Worm (Caenorhabditis elegans): Measurements from ENCODE around the gene C29F4.3.
A peak's percentile ranks its signal among the peaks of the same experiment; 100 is the strongest.
"Not testable (repeated sequence)": the region's sequence is repeated elsewhere in the genome, so short reads cannot be mapped to it uniquely, and the experiment has no call there.

Gene C29F4.3

ce11 chrIV:11202389-11202788 is 21.4 kb downstream of the C29F4.3 start, which contains the start of gene R07H5.11:
Gene R07H5.11, plus strand, starts transcription at chrIV:11202768.
- TF ChIP-seq mcd-1 (GFP tag; IDR thresholded peaks at IDR 0.05) (peak; percentile 60), cebp-1 (GFP tag; IDR thresholded peaks at IDR 0.05) (peak; percentile 78), cebp-1 (tag; optimal IDR thresholded peaks at IDR 0.05) (peak; percentile 70)

ce11 chrIV:11200682-11201081 is 23.1 kb downstream of the C29F4.3 start:
- TF ChIP-seq C17E4.6 (GFP tag; IDR thresholded peaks at IDR 0.05) (peak; percentile 27; the same call in 1 of the 2 replicates), D2030.7 (GFP tag; IDR thresholded peaks at IDR 0.05) (peak; percentile 49), aptf-2 (GFP tag; conservative IDR thresholded peaks at IDR 0.05) (peak; percentile 74), egrh-3 (GFP tag; IDR thresholded peaks at IDR 0.05) (peak; percentile 47; the same call in 1 of the 2 replicates), ztf-25 (GFP tag; IDR thresholded peaks at IDR 0.05) (peak; percentile 81), attf-3 (GFP tag; conservative IDR thresholded peaks at IDR 0.05) (0 out of 2 replicates have a peak, but pooled peaks have one; percentile 38), ceh-100 (GFP tag; IDR thresholded peaks at IDR 0.05) (peak; percentile 89), ztf-28 (GFP tag; IDR thresholded peaks at IDR 0.05) (peak; percentile 78; the same call in 1 of the 2 replicates), mcd-1 (GFP tag; IDR thresholded peaks at IDR 0.05) (peak; percentile 77), dox-1 (GFP tag; IDR thresholded peaks at IDR 0.05) (0 out of 2 replicates have a peak, but pooled peaks have one; percentile 45)

- TF ChIP-seq ztf-28 (GFP tag; IDR thresholded peaks at IDR 0.05) = 0 out of 2 replicates have a peak, but pooled peaks have one; percentile 53
- 0 out of 2 replicates have a peak, but pooled peaks have one; percentile 64 for TF ChIP-seq ztf-25 (GFP tag; IDR thresholded peaks at IDR 0.05)
- TF ChIP-seq D2030.7 (GFP tag; IDR thresholded peaks at IDR 0.05) = peak; percentile 32; the same call in 1 of the 2 replicates
- TF ChIP-seq dox-1 (GFP tag; IDR thresholded peaks at IDR 0.05) = 0 out of 2 replicates have a peak, but pooled peaks have one; percentile 12
- 0 out of 2 replicates have a peak, but pooled peaks have one; percentile 10 for TF ChIP-seq Y67H2A.10 (GFP tag; conservative IDR thresholded peaks at IDR 0.05)
- peak; percentile 46; the same call in 1 of the 2 replicates for TF ChIP-seq attf-3 (GFP tag; conservative IDR thresholded peaks at IDR 0.05)
- TF ChIP-seq ceh-100 (GFP tag; IDR thresholded peaks at IDR 0.05) = peak; percentile 92
- peak; percentile 81 for TF ChIP-seq aptf-2 (GFP tag; conservative IDR thresholded peaks at IDR 0.05)
- peak; percentile 79 for TF ChIP-seq mcd-1 (GFP tag; IDR thresholded peaks at IDR 0.05)
- 0 out of 2 replicates have a peak, but pooled peaks have one; percentile 21 for TF ChIP-seq egrh-3 (GFP tag; IDR thresholded peaks at IDR 0.05)
These were observed 24.8 kb downstream of the C29F4.3 start, which contains the start of gene R07H5.16 for ce11 chrIV:11198983-11199382. Gene R07H5.16, plus strand, starts transcription at chrIV:11199330.

- peak; percentile 77 for TF ChIP-seq tbp1 (GFP tag; optimal IDR thresholded peaks at IDR 0.05)
- TF ChIP-seq egl-44 (GFP tag; IDR thresholded peaks at IDR 0.05) = peak; percentile 55; the same call in 1 of the 2 replicates
- peak; percentile 55 for TF ChIP-seq hmg-1.2 (GFP tag; IDR thresholded peaks at IDR 0.05)
- TF ChIP-seq ztf-25 (GFP tag; IDR thresholded peaks at IDR 0.05) = peak; percentile 82
- TF ChIP-seq nfyb-1 (GFP tag; IDR thresholded peaks at IDR 0.05) = peak; percentile 70
- TF ChIP-seq B0261.1 (tag; optimal IDR thresholded peaks at IDR 0.05) = peak; percentile 47
- not testable (repeated sequence) for TF ChIP-seq rpc-1 (optimal IDR thresholded peaks at IDR 0.05)
- peak; percentile 15 for TF ChIP-seq rpc-1 (tag; optimal IDR thresholded peaks at IDR 0.05)
- peak; percentile 60 for TF ChIP-seq D2030.7 (GFP tag; IDR thresholded peaks at IDR 0.05)
- 0 out of 2 replicates have a peak, but pooled peaks have one; percentile 60 for TF ChIP-seq nhr-120 (GFP tag; IDR thresholded peaks at IDR 0.05)
- peak; percentile 91 for TF ChIP-seq lin-26 (GFP tag; IDR thresholded peaks at IDR 0.05)
- TF ChIP-seq hsf-1 (GFP tag; IDR thresholded peaks at IDR 0.05) = 0 out of 2 replicates have a peak, but pooled peaks have one; percentile 58
- TF ChIP-seq ceh-100 (GFP tag; IDR thresholded peaks at IDR 0.05) = peak; percentile 65; the same call in 1 of the 2 replicates
- 0 out of 2 replicates have a peak, but pooled peaks have one; percentile 49 for TF ChIP-seq Y95B8A.8 (GFP tag; IDR thresholded peaks at IDR 0.05)
- 0 out of 2 replicates have a peak, but pooled peaks have one; percentile 23 for TF ChIP-seq C17E4.6 (GFP tag; IDR thresholded peaks at IDR 0.05)
These were observed 26.9 kb downstream of the C29F4.3 start for ce11 chrIV:11196866-11197265.

ce11 chrIV:11189411-11189810 is 34.4 kb downstream of the C29F4.3 start, which contains the start of gene fbxb-79:
Gene fbxb-79, minus strand, starts transcription at chrIV:11189511.
- TF ChIP-seq K11D2.4 (GFP tag; IDR thresholded peaks at IDR 0.05) (no peak), tbx-9 (tag; optimal IDR thresholded peaks at IDR 0.05; ENCODE audit: borderline replicate concordance) (no peak), K12H6.12 (tag; optimal IDR thresholded peaks at IDR 0.05) (no peak), pbrm-1 (GFP tag; IDR thresholded peaks at IDR 0.05) (no peak), ztf-18 (tag; optimal IDR thresholded peaks at IDR 0.05) (no peak), zim-3 (tag; optimal IDR thresholded peaks at IDR 0.05) (no peak), mxl-1 (tag; optimal IDR thresholded peaks at IDR 0.05) (no peak)
